Worm (Caenorhabditis elegans): Measurements from ENCODE around the gene C04F5.9.

The C04F5.9 gene

DNA sequence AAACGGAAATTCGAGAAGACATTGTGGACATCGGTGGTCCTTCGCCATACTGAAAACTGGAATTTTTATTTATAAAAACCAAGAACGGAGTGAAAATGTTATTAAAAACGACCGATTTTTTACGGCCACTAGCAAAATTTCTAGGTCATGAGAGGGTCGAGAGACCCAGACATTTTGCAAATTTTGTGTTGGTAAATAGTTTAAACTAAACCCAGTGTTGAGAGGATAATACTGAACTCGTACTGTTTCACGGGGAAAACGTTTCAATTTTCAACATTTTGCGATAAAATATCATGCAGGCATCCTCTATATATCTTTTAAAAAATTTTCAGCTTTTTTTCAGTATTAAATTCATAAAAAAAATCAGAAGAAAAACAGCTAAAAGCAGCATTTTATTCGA is at the start of gene C04F5.9:
TSS of gene C04F5.9 (minus strand) at position 101 of the 400 bp plus-strand sequence.
- TF ChIP-seq tbx-11 (GFP tag; IDR thresholded peaks at IDR 0.05) (no peak), ets-7 (tag; optimal IDR thresholded peaks at IDR 0.05) (no peak), ama-1 (optimal IDR thresholded peaks at IDR 0.05) (no peak), pes-1 (GFP tag; IDR thresholded peaks at IDR 0.05) (no peak), tra-4 (tag; optimal IDR thresholded peaks at IDR 0.05) (no peak), hnd-1 (tag; optimal IDR thresholded peaks at IDR 0.05) (no peak), tbx-37 (GFP tag; conservative IDR thresholded peaks at IDR 0.05) (no peak), sea-1 (GFP tag; conservative IDR thresholded peaks at IDR 0.05) (no peak), hmbx-1 (tag; optimal IDR thresholded peaks at IDR 0.05) (no peak)

DNA sequence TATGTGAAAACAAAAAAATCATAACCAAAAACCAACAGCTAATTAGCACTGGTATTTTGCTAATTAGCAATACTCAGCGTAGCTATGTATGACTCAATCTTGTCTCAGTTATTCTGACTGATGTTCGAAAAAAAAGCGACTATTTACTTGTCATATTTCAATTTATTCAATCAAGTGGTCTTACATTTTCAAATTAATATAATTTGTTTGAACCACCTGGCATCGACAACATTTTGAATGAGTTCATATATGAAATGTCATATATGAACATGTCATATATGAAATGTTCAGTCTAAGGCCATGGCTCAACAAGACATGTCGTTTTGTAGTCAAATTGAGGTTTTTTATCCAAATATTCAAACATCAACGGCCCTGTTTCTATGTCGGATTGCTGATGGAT is 46.4 kb upstream of the C04F5.9 start, which contains the start of gene srw-140:
TSS of gene srw-140 (plus strand) at position 301 of the 400 bp plus-strand sequence.
- no peak for TF ChIP-seq flt-1 (GFP tag; IDR thresholded peaks at IDR 0.05)
- no peak for TF ChIP-seq hnd-1 (tag; optimal IDR thresholded peaks at IDR 0.05)
- no peak for TF ChIP-seq hmg-4 (GFP tag; optimal IDR thresholded peaks at IDR 0.05)
- no peak for TF ChIP-seq ceh-13 (GFP tag; optimal IDR thresholded peaks at IDR 0.05)
- no peak for TF ChIP-seq B0310.2 (tag; optimal IDR thresholded peaks at IDR 0.05)
- no peak for TF ChIP-seq tbx-11 (GFP tag; IDR thresholded peaks at IDR 0.05)
- no peak for TF ChIP-seq sea-1 (GFP tag; conservative IDR thresholded peaks at IDR 0.05)
- TF ChIP-seq hmbx-1 (tag; optimal IDR thresholded peaks at IDR 0.05): no peak
- no peak for TF ChIP-seq tra-4 (tag; optimal IDR thresholded peaks at IDR 0.05)
- TF ChIP-seq aly-1 (tag; optimal IDR thresholded peaks at IDR 0.05): no peak

DNA sequence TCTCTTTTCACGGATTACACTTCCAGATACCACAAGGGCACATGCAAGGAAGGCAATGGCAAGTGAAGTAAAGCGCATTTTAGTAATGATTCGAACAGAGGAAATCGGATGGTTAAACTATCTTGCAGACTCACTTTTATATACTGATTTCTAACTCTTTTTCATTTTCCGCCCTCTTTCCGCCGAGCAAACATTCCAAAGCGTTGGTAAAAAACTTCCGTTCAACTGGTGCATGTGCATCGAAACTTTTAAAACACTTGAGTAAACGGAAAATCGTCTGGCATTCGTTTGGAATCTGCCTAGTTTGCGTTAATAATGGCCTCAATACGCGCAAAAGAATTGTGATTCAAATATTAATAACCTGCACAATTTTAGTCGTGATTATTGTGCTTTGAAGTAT is 45.7 kb upstream of the C04F5.9 start, which contains the start of gene abu-7:
TSS of gene abu-7 (minus strand) at position 101 of the 400 bp plus-strand sequence.
- TF ChIP-seq ama-1 (optimal IDR thresholded peaks at IDR 0.05) (no peak), tbx-37 (GFP tag; conservative IDR thresholded peaks at IDR 0.05) (no peak), tra-4 (tag; optimal IDR thresholded peaks at IDR 0.05) (no peak), ceh-13 (GFP tag; optimal IDR thresholded peaks at IDR 0.05) (no peak), tbx-11 (GFP tag; IDR thresholded peaks at IDR 0.05) (no peak), hmbx-1 (tag; optimal IDR thresholded peaks at IDR 0.05) (no peak), sea-1 (GFP tag; conservative IDR thresholded peaks at IDR 0.05) (no peak), flt-1 (GFP tag; IDR thresholded peaks at IDR 0.05) (no peak), ceh-36 (tag; optimal IDR thresholded peaks at IDR 0.05) (no peak), scrt-1 (GFP tag; IDR thresholded peaks at IDR 0.05) (no peak), ets-7 (tag; optimal IDR thresholded peaks at IDR 0.05) (no peak), hmg-4 (GFP tag; optimal IDR thresholded peaks at IDR 0.05) (no peak), pes-1 (GFP tag; IDR thresholded peaks at IDR 0.05) (no peak), F13C5.2 (tag; optimal IDR thresholded peaks at IDR 0.05) (no peak), aly-1 (tag; optimal IDR thresholded peaks at IDR 0.05) (no peak), B0310.2 (tag; optimal IDR thresholded peaks at IDR 0.05) (no peak), hnd-1 (tag; optimal IDR thresholded peaks at IDR 0.05) (no peak)

DNA sequence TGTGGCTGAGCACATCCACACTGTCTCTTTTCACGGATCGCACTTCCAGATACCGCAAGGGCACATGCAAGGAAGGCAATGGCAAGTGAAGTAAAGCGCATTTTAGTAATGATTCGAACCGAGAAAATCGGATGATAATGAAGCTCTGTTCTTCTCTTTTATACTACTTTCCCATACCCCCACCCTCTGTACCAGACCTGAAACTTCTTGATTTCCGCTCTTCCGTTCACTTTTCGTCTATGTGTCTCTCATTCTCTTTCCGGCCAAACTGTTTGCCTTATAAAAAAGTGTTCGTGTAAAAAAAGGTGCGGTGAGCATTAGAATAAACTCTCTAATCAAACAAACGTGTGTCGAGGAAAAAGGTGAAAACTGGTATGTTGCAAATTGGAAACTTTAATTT is 42.8 kb upstream of the C04F5.9 start, which contains the start of gene abu-6:
TSS of gene abu-6 (minus strand) at position 101 of the 400 bp plus-strand sequence.
- no peak for TF ChIP-seq pes-1 (GFP tag; IDR thresholded peaks at IDR 0.05)
- TF ChIP-seq hmbx-1 (tag; optimal IDR thresholded peaks at IDR 0.05): no peak

DNA sequence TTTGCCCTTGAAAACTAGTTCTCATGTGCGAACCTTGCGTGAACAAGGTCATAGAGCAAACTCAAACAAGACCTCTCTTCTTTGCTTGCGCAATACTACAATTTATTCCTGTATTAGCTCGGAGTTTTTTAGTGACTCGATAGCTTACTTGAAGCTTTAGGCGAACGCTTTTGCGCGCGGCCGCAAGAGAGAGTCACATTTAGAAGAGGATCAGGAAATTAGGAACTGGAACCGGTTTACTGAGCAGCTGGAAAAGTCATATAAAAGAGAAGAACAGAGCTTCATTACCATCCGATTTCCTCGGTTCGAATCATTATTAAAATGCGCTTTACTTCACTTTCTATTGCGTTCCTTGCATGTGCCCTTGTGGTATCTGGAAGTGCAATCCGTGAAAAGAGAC is 39.3 kb upstream of the C04F5.9 start, which contains the start of gene abu-15:
TSS of gene abu-15 (plus strand) at position 301 of the 400 bp plus-strand sequence.
- TF ChIP-seq ama-1 (optimal IDR thresholded peaks at IDR 0.05) (no peak), ets-7 (tag; optimal IDR thresholded peaks at IDR 0.05) (no peak), tra-4 (tag; optimal IDR thresholded peaks at IDR 0.05) (no peak), tbx-37 (GFP tag; conservative IDR thresholded peaks at IDR 0.05) (no peak), flt-1 (GFP tag; IDR thresholded peaks at IDR 0.05) (no peak), ceh-36 (tag; optimal IDR thresholded peaks at IDR 0.05) (no peak), F13C5.2 (tag; optimal IDR thresholded peaks at IDR 0.05) (no peak), B0310.2 (tag; optimal IDR thresholded peaks at IDR 0.05) (no peak), hmbx-1 (tag; optimal IDR thresholded peaks at IDR 0.05) (no peak), aly-1 (tag; optimal IDR thresholded peaks at IDR 0.05) (no peak)

DNA sequence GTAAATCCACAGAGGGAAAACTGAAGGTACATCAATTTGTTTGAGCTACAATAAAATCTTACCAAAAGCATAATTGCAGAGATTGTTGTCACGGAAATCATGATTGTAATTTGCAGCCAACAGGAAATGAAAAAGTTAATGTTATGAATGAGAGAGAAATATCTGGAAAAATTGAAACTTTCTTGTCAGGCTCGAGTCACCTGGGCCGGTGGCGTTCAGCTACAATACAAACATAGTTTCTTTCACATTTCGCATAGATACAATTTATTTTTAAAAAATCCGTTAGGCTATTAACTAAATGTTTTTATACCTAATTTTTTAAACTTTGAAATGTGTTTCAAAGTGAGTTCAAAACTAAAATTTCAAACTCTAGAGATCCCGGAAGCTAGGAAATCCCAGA is 38.7 kb upstream of the C04F5.9 start, which contains the start of gene srx-39:
TSS of gene srx-39 (minus strand) at position 101 of the 400 bp plus-strand sequence.
- TF ChIP-seq hnd-1 (tag; optimal IDR thresholded peaks at IDR 0.05) (no peak), ets-7 (tag; optimal IDR thresholded peaks at IDR 0.05) (no peak), tra-4 (tag; optimal IDR thresholded peaks at IDR 0.05) (no peak), flt-1 (GFP tag; IDR thresholded peaks at IDR 0.05) (no peak), F13C5.2 (tag; optimal IDR thresholded peaks at IDR 0.05) (no peak), ama-1 (optimal IDR thresholded peaks at IDR 0.05) (no peak), tbx-37 (GFP tag; conservative IDR thresholded peaks at IDR 0.05) (no peak), ceh-36 (tag; optimal IDR thresholded peaks at IDR 0.05) (no peak), B0310.2 (tag; optimal IDR thresholded peaks at IDR 0.05) (no peak), pes-1 (GFP tag; IDR thresholded peaks at IDR 0.05) (no peak), tbx-11 (GFP tag; IDR thresholded peaks at IDR 0.05) (no peak), sea-1 (GFP tag; conservative IDR thresholded peaks at IDR 0.05) (no peak)

DNA sequence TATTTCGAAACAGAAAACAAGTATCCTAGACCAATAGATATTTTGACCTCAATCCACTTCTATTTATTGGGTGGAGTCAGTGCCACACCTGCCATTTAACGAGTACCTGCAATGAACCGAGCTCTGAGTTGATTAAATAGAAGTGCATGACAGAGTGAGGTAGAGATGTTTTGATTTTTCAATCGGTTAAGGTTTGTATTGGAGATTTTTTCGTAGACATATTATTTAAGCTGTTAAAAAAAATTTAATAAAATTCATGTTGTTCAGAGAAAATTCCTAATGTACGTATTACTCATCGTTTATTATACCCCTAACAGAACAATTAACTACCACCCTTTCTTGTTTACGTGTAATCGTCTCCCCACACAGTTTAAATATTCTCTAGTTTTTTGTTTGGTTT is 36.5 kb upstream of the C04F5.9 start, which contains the start of gene srx-38:
TSS of gene srx-38 (minus strand) at position 101 of the 400 bp plus-strand sequence.
- TF ChIP-seq ceh-13 (GFP tag; optimal IDR thresholded peaks at IDR 0.05): no peak
- no peak for TF ChIP-seq tbx-11 (GFP tag; IDR thresholded peaks at IDR 0.05)
- TF ChIP-seq B0310.2 (tag; optimal IDR thresholded peaks at IDR 0.05): no peak
- TF ChIP-seq pes-1 (GFP tag; IDR thresholded peaks at IDR 0.05): no peak
- TF ChIP-seq hmg-4 (GFP tag; optimal IDR thresholded peaks at IDR 0.05): no peak
- TF ChIP-seq tra-4 (tag; optimal IDR thresholded peaks at IDR 0.05): no peak
- no peak for TF ChIP-seq hnd-1 (tag; optimal IDR thresholded peaks at IDR 0.05)
- TF ChIP-seq flt-1 (GFP tag; IDR thresholded peaks at IDR 0.05): no peak

DNA sequence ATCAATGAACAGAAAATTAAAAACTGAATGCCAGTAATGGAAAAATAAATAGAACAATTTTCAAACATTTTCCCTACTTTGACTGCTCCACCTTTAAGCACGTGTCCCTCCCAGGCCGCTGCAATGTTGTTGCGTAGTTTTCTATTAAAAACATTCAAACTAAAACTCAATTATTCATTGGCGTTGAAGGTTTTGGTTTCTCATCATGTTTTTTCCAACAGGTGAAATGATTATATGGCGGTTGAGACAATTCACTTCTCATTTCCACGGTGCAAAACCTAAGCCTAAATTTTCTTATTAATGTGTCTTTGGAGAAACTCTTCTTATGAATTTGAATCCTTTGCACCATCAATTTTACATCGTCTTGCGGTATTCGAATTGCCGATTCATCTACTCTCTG is 31.9 kb upstream of the C04F5.9 start, which contains the start of gene srh-130:
TSS of gene srh-130 (plus strand) at position 301 of the 400 bp plus-strand sequence.
- TF ChIP-seq hmbx-1 (tag; optimal IDR thresholded peaks at IDR 0.05): no peak
- no peak for TF ChIP-seq aly-1 (tag; optimal IDR thresholded peaks at IDR 0.05)
- TF ChIP-seq B0310.2 (tag; optimal IDR thresholded peaks at IDR 0.05): no peak
